Fruit fly (Drosophila melanogaster) whole organism: ENCODE data around the gene mex1.

Experiments used
- CG8478 ChIP-seq: fragments of >200 bp; optimal IDR thresholded peaks from 2 replicates; lab custom pipeline; 2018; ENCODE audit warnings: inconsistent platforms
- Dll ChIP-seq: fragments of >200 bp; optimal IDR thresholded peaks from 2 replicates; lab custom pipeline; 2017
- pan ChIP-seq: fragments of >200 bp; optimal IDR thresholded peaks from 2 replicates; lab custom pipeline; 2017
- psq ChIP-seq: fragments of >200 bp; optimal IDR thresholded peaks from 2 replicates; lab custom pipeline; 2017
- usp ChIP-seq: fragments of >200 bp; optimal IDR thresholded peaks from 2 replicates; lab custom pipeline; 2017; ENCODE audit warnings: missing biosample characterization, missing genetic modification characterization, mixed read lengths

dm6 chr3L:15502256-15502655 is 17.1 kb downstream of the mex1 start:
- TF ChIP-seq psq = no peak
- TF ChIP-seq Dll (lab: Kevin White, UChicago) = no peak
- no peak for TF ChIP-seq CG8478
- no peak for TF ChIP-seq usp (GFP tag; lab: Kevin White, UChicago)
- no peak for TF ChIP-seq pan
